Fruit fly (Drosophila melanogaster) whole organism, embryonic: ENCODE data around the gene CG2059.
A peak's percentile ranks its signal among the peaks of the same experiment; 100 is the strongest.

Experiments
- Antp ChIP-seq: fragments of 200-800 bp; sonication (Bioruptor generic); optimal IDR thresholded peaks from 3 replicates; lab custom pipeline; 2016; ENCODE audit warnings: missing biosample characterization, missing genetic modification characterization
- CG10979 ChIP-seq: fragments of 200-800 bp; sonication (Bioruptor generic); optimal IDR thresholded peaks from 2 replicates; lab custom pipeline; 2018; ENCODE audit warnings: missing biosample characterization, mild to moderate bottlenecking, missing genetic modification characterization, moderate library complexity
- CG11398 ChIP-seq: fragments of 200-800 bp; sonication (Bioruptor generic); optimal IDR thresholded peaks from 2 replicates; lab custom pipeline; 2016; ENCODE audit warnings: missing biosample characterization, missing genetic modification characterization
- CG12236 ChIP-seq: fragments of 200-800 bp; sonication (Bioruptor generic); optimal IDR thresholded peaks from 2 replicates; lab custom pipeline; 2016; ENCODE audit warnings: missing biosample characterization, missing genetic modification characterization
- CG13123 ChIP-seq: fragments of 200-800 bp; sonication (Bioruptor generic); optimal IDR thresholded peaks from 2 replicates; lab custom pipeline; 2016; ENCODE audit warnings: missing biosample characterization, missing genetic modification characterization
- CG14014 ChIP-seq: fragments of 200-800 bp; sonication (Bioruptor generic); IDR thresholded peaks from 2 replicates; pipeline ENCODE4 v1.3.6; 2022; ENCODE audit warnings: missing biosample characterization, missing genetic modification characterization
- CG14860 ChIP-seq: fragments of 200-800 bp; sonication (Bioruptor generic); IDR thresholded peaks from 3 replicates; pipeline ENCODE4 v1.3.6; 2022; ENCODE audit warnings: missing biosample characterization, missing genetic modification characterization; ENCODE audit not compliant: partially characterized antibody
- CG15011 ChIP-seq: fragments of 200-800 bp; sonication (Bioruptor generic); optimal IDR thresholded peaks from 3 replicates; lab custom pipeline; 2018; ENCODE audit warnings: missing biosample characterization, mild to moderate bottlenecking, missing genetic modification characterization
- CG15601 ChIP-seq: fragments of 200-800 bp; sonication (Bioruptor generic); optimal IDR thresholded peaks from 3 replicates; lab custom pipeline; 2019; ENCODE audit warnings: missing biosample characterization, mild to moderate bottlenecking, missing genetic modification characterization, moderate library complexity
- CG3726 ChIP-seq: fragments of 200-800 bp; sonication (Bioruptor generic); IDR thresholded peaks from 3 replicates; pipeline ENCODE4, ENCODE4 v1.3.6; 2022; ENCODE audit warnings: missing biosample characterization, missing genetic modification characterization
- CG4854 ChIP-seq: fragments of 200-800 bp; sonication (Bioruptor generic); optimal IDR thresholded peaks from 2 replicates; lab custom pipeline; 2016; ENCODE audit warnings: missing biosample characterization, missing genetic modification characterization, inconsistent platforms
- CG5245 ChIP-seq: fragments of 200-800 bp; sonication (Bioruptor generic); optimal IDR thresholded peaks from 3 replicates; lab custom pipeline; 2016; ENCODE audit warnings: missing biosample characterization, missing genetic modification characterization
- CG6791 ChIP-seq: fragments of 200-800 bp; sonication (Bioruptor generic); IDR thresholded peaks from 3 replicates; pipeline ENCODE4 v1.3.6; 2022; ENCODE audit warnings: missing biosample characterization, missing genetic modification characterization; ENCODE audit not compliant: partially characterized antibody
- CG7963 ChIP-seq: fragments of 200-800 bp; sonication (Bioruptor generic); IDR thresholded peaks from 3 replicates; pipeline ENCODE4 v1.3.6; 2022; ENCODE audit warnings: missing biosample characterization, missing genetic modification characterization; ENCODE audit not compliant: partially characterized antibody
- CG8478 ChIP-seq: fragments of >200 bp; optimal IDR thresholded peaks from 2 replicates; lab custom pipeline; 2018
- CoRest ChIP-seq: fragments of 200-800 bp; sonication (Bioruptor generic); optimal IDR thresholded peaks from 3 replicates; lab custom pipeline; 2018; ENCODE audit warnings: missing biosample characterization, mild to moderate bottlenecking, missing genetic modification characterization, moderate library complexity
- D ChIP-seq, 2 experiments: fragments of 200-800 bp in 1 of 2; fragments of >200 bp in 1 of 2; sonication (Bioruptor generic) in 1 of 2; optimal IDR thresholded peaks; 2 replicates in 1 of 2; 3 replicates in 1 of 2; lab custom pipeline; 2017; ENCODE audit warnings: mild to moderate bottlenecking in 1 of 2, missing biosample characterization in 1 of 2, missing genetic modification characterization in 1 of 2, missing genetic modification reagents in 1 of 2
- Drgx ChIP-seq: fragments of 200-800 bp; sonication (Bioruptor generic); IDR thresholded peaks from 2 replicates; pipeline ENCODE4 v1.3.6; 2022; ENCODE audit warnings: missing biosample characterization, missing genetic modification characterization
- E2f2 ChIP-seq: fragments of 200-800 bp; sonication (Bioruptor generic); IDR thresholded peaks from 2 replicates; pipeline ENCODE4 v1.3.6; 2022; ENCODE audit warnings: missing biosample characterization, missing genetic modification characterization
- ERR ChIP-seq: fragments of 200-800 bp; sonication (Bioruptor generic); optimal IDR thresholded peaks from 2 replicates; lab custom pipeline; 2016; ENCODE audit warnings: missing biosample characterization, missing genetic modification characterization
- Fer2 ChIP-seq: fragments of 200-800 bp; sonication (Bioruptor generic); optimal IDR thresholded peaks from 2 replicates; lab custom pipeline; 2018; ENCODE audit warnings: missing biosample characterization, mild to moderate bottlenecking, missing genetic modification characterization, moderate library complexity
- ato ChIP-seq: fragments of 200-800 bp; sonication (Bioruptor generic); IDR thresholded peaks from 2 replicates; pipeline ENCODE4 v1.3.6; 2022; ENCODE audit warnings: missing biosample characterization, missing genetic modification characterization; ENCODE audit not compliant: partially characterized antibody
- cas ChIP-seq: fragments of 200-800 bp; sonication (Bioruptor generic); IDR thresholded peaks from 2 replicates; pipeline ENCODE4 v1.3.6; 2022; ENCODE audit warnings: missing biosample characterization, missing genetic modification characterization
- ci ChIP-seq: fragments of 200-800 bp; sonication (Bioruptor generic); IDR thresholded peaks from 3 replicates; pipeline ENCODE4 v1.3.6; 2022; ENCODE audit warnings: missing biosample characterization, missing genetic modification characterization
- corto ChIP-seq: fragments of 200-800 bp; sonication (Bioruptor generic); optimal IDR thresholded peaks from 2 replicates; lab custom pipeline; 2016; ENCODE audit warnings: missing biosample characterization, mild to moderate bottlenecking, missing genetic modification characterization, moderate library complexity
- exex ChIP-seq: fragments of 200-800 bp; sonication (Bioruptor generic); optimal IDR thresholded peaks from 4 replicates; lab custom pipeline; 2018; ENCODE audit warnings: missing biosample characterization, mild to moderate bottlenecking, missing genetic modification characterization, moderate library complexity
- fd64A ChIP-seq: fragments of 200-800 bp; sonication (Bioruptor generic); optimal IDR thresholded peaks from 3 replicates; lab custom pipeline; 2018; ENCODE audit warnings: missing biosample characterization, mild to moderate bottlenecking, missing genetic modification characterization
- hkb ChIP-seq, 2 experiments: fragments of 200-800 bp in 1 of 2; fragments of >200 bp in 1 of 2; sonication (Bioruptor generic) in 1 of 2; IDR thresholded peaks in 1 of 2; optimal IDR thresholded peaks in 1 of 2; 2 replicates each; pipeline versions ENCODE4 v1.3.6 to Lab custom; 2017 to 2022; ENCODE audit warnings: missing biosample characterization in 1 of 2, missing genetic modification characterization in 1 of 2
- hth ChIP-seq: fragments of >200 bp; optimal IDR thresholded peaks from 2 replicates; lab custom pipeline; 2017; ENCODE audit warnings: inconsistent platforms
- ind ChIP-seq: fragments of 200-800 bp; sonication (Bioruptor generic); optimal IDR thresholded peaks from 3 replicates; lab custom pipeline; 2016; ENCODE audit warnings: missing biosample characterization, missing genetic modification characterization
- jing ChIP-seq: fragments of 200-800 bp; sonication (Bioruptor generic); optimal IDR thresholded peaks from 2 replicates; lab custom pipeline; 2018; ENCODE audit warnings: missing biosample characterization, mild to moderate bottlenecking, missing genetic modification characterization
- lmd ChIP-seq: fragments of 200-800 bp; sonication (Bioruptor generic); IDR thresholded peaks from 2 replicates; pipeline ENCODE4 v1.3.6; 2022; ENCODE audit warnings: missing biosample characterization, missing genetic modification characterization
- maf-S ChIP-seq: fragments of 200-800 bp; sonication (Bioruptor generic); optimal IDR thresholded peaks from 2 replicates; lab custom pipeline; 2016; ENCODE audit warnings: missing biosample characterization, missing genetic modification characterization
- nmo ChIP-seq: fragments of 200-800 bp; sonication (Bioruptor generic); optimal IDR thresholded peaks from 2 replicates; lab custom pipeline; 2018; ENCODE audit warnings: missing biosample characterization, mild to moderate bottlenecking, missing genetic modification characterization, moderate library complexity
- pho ChIP-seq: fragments of 200-800 bp; sonication (Bioruptor generic); optimal IDR thresholded peaks from 2 replicates; lab custom pipeline; 2016; ENCODE audit warnings: missing biosample characterization, missing genetic modification characterization
- prd ChIP-seq, 3 experiments: fragments of >200 bp in 2 of 3; fragments of 200-800 bp in 1 of 3; sonication (Bioruptor generic) in 1 of 3; optimal IDR thresholded peaks in 2 of 3; IDR thresholded peaks in 1 of 3; 2 replicates in 2 of 3; 3 replicates in 1 of 3; pipeline versions ENCODE4 v1.3.6 to Lab custom; 2017 to 2022; ENCODE audit warnings: missing biosample characterization in 1 of 3, missing genetic modification characterization in 1 of 3
- rib ChIP-seq: fragments of 200-800 bp; sonication (Bioruptor generic); IDR thresholded peaks from 2 replicates; pipeline ENCODE4 v1.3.6; 2022; ENCODE audit warnings: missing biosample characterization, missing genetic modification characterization
- ro ChIP-seq: fragments of 200-800 bp; sonication (Bioruptor generic); IDR thresholded peaks from 2 replicates; pipeline ENCODE4 v1.3.6; 2022; ENCODE audit warnings: missing biosample characterization, missing genetic modification characterization
- salm ChIP-seq: fragments of 200-800 bp; sonication (Bioruptor generic); optimal IDR thresholded peaks from 2 replicates; lab custom pipeline; 2018; ENCODE audit warnings: missing biosample characterization, mild to moderate bottlenecking, missing genetic modification characterization
- sc ChIP-seq, 3 experiments: fragments of >200 bp in 2 of 3; fragments of 200-800 bp in 1 of 3; sonication (Bioruptor generic) in 1 of 3; optimal IDR thresholded peaks; 2 replicates in 2 of 3; 3 replicates in 1 of 3; lab custom pipeline; 2017; ENCODE audit warnings: mild to moderate bottlenecking in 1 of 3, missing biosample characterization in 1 of 3, missing genetic modification characterization in 1 of 3, missing genetic modification reagents in 1 of 3
- sens ChIP-seq: fragments of 200-800 bp; sonication (Bioruptor generic); peaks from one replicate; lab custom pipeline; 2016; ENCODE audit warnings: missing biosample characterization, missing genetic modification characterization
- stc ChIP-seq: fragments of 200-800 bp; sonication (Bioruptor generic); IDR thresholded peaks from 2 replicates; pipeline ENCODE4 v1.3.6; 2022; ENCODE audit warnings: missing biosample characterization, missing genetic modification characterization
- tap ChIP-seq: fragments of 200-800 bp; optimal IDR thresholded peaks from 3 replicates; lab custom pipeline; 2019; ENCODE audit warnings: missing biosample characterization, mild to moderate bottlenecking, missing genetic modification characterization, moderate library complexity
- tin ChIP-seq: fragments of 200-800 bp; sonication (Bioruptor generic); optimal IDR thresholded peaks from 3 replicates; lab custom pipeline; 2016; ENCODE audit warnings: missing biosample characterization, missing genetic modification characterization
- twi ChIP-seq: fragments of 200-800 bp; optimal IDR thresholded peaks from 2 replicates; lab custom pipeline; 2019; ENCODE audit warnings: missing biosample characterization, mild to moderate bottlenecking, missing genetic modification characterization, moderate library complexity
- wdn ChIP-seq: fragments of 200-800 bp; sonication (Bioruptor generic); IDR thresholded peaks from 2 replicates; pipeline ENCODE4 v1.3.6; 2022; ENCODE audit warnings: missing biosample characterization, missing genetic modification characterization
- zfh2 ChIP-seq: fragments of 200-800 bp; sonication (Bioruptor generic); optimal IDR thresholded peaks from 2 replicates; lab custom pipeline; 2016; ENCODE audit warnings: missing biosample characterization, missing genetic modification characterization

CG2059 gene

DNA sequence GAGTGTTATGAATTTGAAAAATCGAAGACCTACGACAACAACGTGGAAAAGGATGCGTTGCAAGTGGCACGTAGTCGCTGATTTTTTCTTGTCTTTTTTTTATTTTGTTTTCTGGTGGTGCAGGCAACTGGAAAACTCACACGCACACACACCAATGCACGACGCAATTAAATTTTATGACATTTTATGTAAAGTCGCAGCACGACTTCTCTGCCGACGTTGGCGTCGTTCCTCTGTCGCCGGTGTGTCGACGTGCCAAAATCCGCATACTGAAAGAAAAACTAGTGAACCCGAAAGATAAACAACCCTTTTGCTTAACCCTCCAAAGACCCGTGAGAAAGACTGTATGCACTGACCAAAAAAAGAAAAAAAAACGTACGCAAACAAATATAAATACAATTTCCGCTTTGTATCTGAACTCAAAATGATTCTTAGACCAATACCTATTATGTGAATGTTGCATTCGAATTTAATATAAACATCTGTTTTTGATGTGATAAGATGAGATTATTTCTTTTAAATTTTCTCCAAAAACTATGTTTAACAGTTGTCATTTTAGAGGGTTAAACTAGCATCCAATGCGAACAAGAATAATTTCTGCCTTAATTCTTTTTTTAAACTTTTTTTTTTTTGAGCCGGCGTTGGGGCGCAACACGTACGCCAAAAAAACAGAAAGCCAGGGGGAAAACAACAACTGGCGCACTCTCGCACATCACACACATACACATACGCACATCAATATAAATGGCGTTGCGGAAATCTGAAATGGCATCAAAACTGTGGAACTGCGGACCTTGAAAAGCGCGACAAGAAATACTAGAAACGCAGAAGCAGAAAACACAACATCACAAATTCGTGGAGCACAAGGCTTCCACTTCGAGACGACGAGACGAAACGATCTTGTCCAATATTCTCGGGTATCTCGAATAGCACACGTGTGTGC is 48.0 kb downstream of the CG2059 start (continued):
- TF ChIP-seq CG15601 (tag; lab: Kevin White, UChicago) = no peak
- no peak for TF ChIP-seq CG4854 (GFP tag; lab: Kevin White, UChicago)
- no peak; the same call in 1 of the 2 replicates for TF ChIP-seq rib (GFP tag; lab: Robert Waterston, UW)
- peak; percentile 78 for TF ChIP-seq sens
- TF ChIP-seq CG10979 = no peak
- TF ChIP-seq pho (GFP tag; lab: Kevin White, UChicago) = peak; percentile 75
- TF ChIP-seq ci (GFP tag; lab: Robert Waterston, UW) = no peak
- TF ChIP-seq CoRest (tag; lab: Kevin White, UChicago) = peak; percentile 23
- TF ChIP-seq cas = no peak
- TF ChIP-seq CG14014 = peak; percentile 45; the same call in 1 of the 2 replicates
- no peak for TF ChIP-seq CG7963 (GFP tag; lab: Robert Waterston, UW)
- no peak for TF ChIP-seq E2f2 (GFP tag; lab: Robert Waterston, UW)
- TF ChIP-seq CG8478 (lab: Kevin White, UChicago) = no peak
- no peak for TF ChIP-seq Antp (GFP tag; lab: Kevin White, UChicago)
- no peak for TF ChIP-seq CG6791 (GFP tag; lab: Robert Waterston, UW)
- TF ChIP-seq corto (GFP tag; lab: Kevin White, UChicago) = no peak
- TF ChIP-seq tap = no peak
- no peak for TF ChIP-seq D (optimal IDR thresholded peaks at IDR 0.05; lab: Kevin White, UChicago)
- TF ChIP-seq D (GFP tag; optimal IDR thresholded peaks at IDR 0.05; lab: Kevin White, UChicago) = no peak
- no peak for TF ChIP-seq CG12236 (GFP tag; lab: Kevin White, UChicago)
- no peak for TF ChIP-seq exex
- TF ChIP-seq CG14860 = no peak
- TF ChIP-seq hkb (optimal IDR thresholded peaks at IDR 0.05; lab: Kevin White, UChicago) = no peak
- no peak for TF ChIP-seq hkb (GFP tag; IDR thresholded peaks at IDR 0.05; lab: Robert Waterston, UW)
- TF ChIP-seq hth = no peak
- TF ChIP-seq tin (GFP tag; lab: Kevin White, UChicago) = peak; percentile 20
- TF ChIP-seq CG11398 (GFP tag; lab: Kevin White, UChicago) = peak; percentile 58
- TF ChIP-seq CG3726 (GFP tag; lab: Robert Waterston, UW) = 0 out of 3 replicates have a peak, but pooled peaks have one; percentile 26
- TF ChIP-seq maf-S = peak; percentile 47
- TF ChIP-seq twi = no peak
- TF ChIP-seq Fer2 (tag; lab: Kevin White, UChicago) = no peak
- no peak for TF ChIP-seq stc (GFP tag; lab: Robert Waterston, UW)
- TF ChIP-seq sc (optimal IDR thresholded peaks at IDR 0.05; lab: Kevin White, UChicago) = no peak
- TF ChIP-seq sc (GFP tag; optimal IDR thresholded peaks at IDR 0.05; lab: Kevin White, UChicago) = no peak
- TF ChIP-seq CG5245 (GFP tag; lab: Kevin White, UChicago) = no peak
- TF ChIP-seq ERR (GFP tag; lab: Kevin White, UChicago) = no peak
- TF ChIP-seq CG13123 (GFP tag; lab: Kevin White, UChicago) = no peak
- TF ChIP-seq prd (optimal IDR thresholded peaks at IDR 0.05; lab: Kevin White, UChicago) = no peak
- peak; percentile 45; the same call in 2 of the 3 replicates for TF ChIP-seq prd (GFP tag; IDR thresholded peaks at IDR 0.05; lab: Robert Waterston, UW)
- no peak for TF ChIP-seq ro (GFP tag; lab: Robert Waterston, UW)
- TF ChIP-seq lmd (GFP tag; lab: Robert Waterston, UW) = peak; percentile 5
- TF ChIP-seq wdn = no peak; the same call in 1 of the 2 replicates
- peak; percentile 11 for TF ChIP-seq CG15011
- TF ChIP-seq salm = no peak
- no peak for TF ChIP-seq fd64A (GFP tag; lab: Kevin White, UChicago)
- TF ChIP-seq ind = peak; percentile 34
- TF ChIP-seq zfh2 = peak; percentile 70
- TF ChIP-seq Drgx (GFP tag; lab: Robert Waterston, UW) = peak; percentile 27; the same call in 1 of the 2 replicates
- no peak for TF ChIP-seq jing
- TF ChIP-seq ato (GFP tag; lab: Robert Waterston, UW) = no peak
- TF ChIP-seq nmo (GFP tag; lab: Kevin White, UChicago) = no peak
